Worm (Caenorhabditis elegans) whole organism, young adult: ENCODE measurements around the gene tag-180.

Experiments used
- B0019.2 ChIP-seq: fragments of 200-800 bp; sonication (Bioruptor generic); conservative IDR thresholded peaks from 2 replicates; pipeline ENCODE4 v1.3.6; 2022; ENCODE audit warnings: missing genetic modification reagents, missing genetic modification characterization, missing compliant biosample characterization
- B0336.3 ChIP-seq: fragments of 200-800 bp; sonication (Bioruptor generic); IDR thresholded peaks from 2 replicates; pipeline ENCODE4 v1.3.6; 2022; ENCODE audit warnings: missing genetic modification characterization, missing compliant biosample characterization
- D2030.7 ChIP-seq: fragments of 200-800 bp; sonication (Bioruptor generic); IDR thresholded peaks from 2 replicates; pipeline ENCODE4 v1.3.6; 2022; ENCODE audit warnings: missing genetic modification reagents, missing genetic modification characterization, missing compliant biosample characterization
- F23B12.7 ChIP-seq: sonication (generic microtip); optimal IDR thresholded peaks from 2 replicates; lab custom pipeline; 2017; ENCODE audit warnings: missing genetic modification characterization, mild to moderate bottlenecking, missing compliant biosample characterization, antibody characterized with exemption, moderate library complexity; ENCODE audit not compliant: insufficient read depth
- F37B4.10 ChIP-seq: fragments of 200-800 bp; sonication (Bioruptor generic); IDR thresholded peaks from 2 replicates; pipeline ENCODE4 v1.3.6; 2022; ENCODE audit warnings: missing genetic modification characterization, missing compliant biosample characterization
- F55B11.4 ChIP-seq: sonication (generic microtip); optimal IDR thresholded peaks from 2 replicates; lab custom pipeline; 2016; ENCODE audit warnings: missing compliant biosample characterization, missing genetic modification characterization, borderline replicate concordance; ENCODE audit not compliant: insufficient read depth
- Y53F4B.3 ChIP-seq: fragments of 200-800 bp; sonication (Bioruptor generic); IDR thresholded peaks from 2 replicates; pipeline ENCODE4 v1.3.6; 2022; ENCODE audit warnings: missing genetic modification reagents, missing genetic modification characterization, missing compliant biosample characterization
- Y53G8AR.9 ChIP-seq: fragments of 200-800 bp; sonication (Bioruptor generic); conservative IDR thresholded peaks from 2 replicates; pipeline ENCODE4 v1.3.6; 2022; ENCODE audit warnings: missing genetic modification reagents, missing genetic modification characterization, missing compliant biosample characterization
- Y67H2A.10 ChIP-seq: fragments of 200-800 bp; sonication (Bioruptor generic); conservative IDR thresholded peaks from 2 replicates; pipeline ENCODE4 v1.3.6; 2022; ENCODE audit warnings: missing genetic modification reagents, missing genetic modification characterization, missing compliant biosample characterization
- ama-1 ChIP-seq, 3 experiments: fragments of 150-350 bp in 1 of 3; sonication (generic microtip) in 2 of 3; optimal IDR thresholded peaks; 2 replicates each; lab custom pipeline; 2014 to 2018; ENCODE audit warnings: missing biosample characterization in 2 of 3, missing genetic modification characterization in 2 of 3, missing genetic modification reagents in 2 of 3
- aptf-3 ChIP-seq: fragments of 200-800 bp; sonication (Bioruptor generic); IDR thresholded peaks from 2 replicates; pipeline ENCODE4 v1.3.6; 2022; ENCODE audit warnings: missing genetic modification characterization, missing compliant biosample characterization
- attf-3 ChIP-seq: fragments of 200-800 bp; sonication (Bioruptor generic); conservative IDR thresholded peaks from 2 replicates; pipeline ENCODE4 v1.3.6; 2022; ENCODE audit warnings: missing genetic modification reagents, missing genetic modification characterization, missing compliant biosample characterization
- attf-5 ChIP-seq: fragments of 200-800 bp; sonication (Bioruptor generic); optimal IDR thresholded peaks from 2 replicates; lab custom pipeline; 2018; ENCODE audit warnings: mild to moderate bottlenecking, missing genetic modification characterization, missing compliant biosample characterization
- ccch-3 ChIP-seq: fragments of 200-800 bp; sonication (Bioruptor generic); optimal IDR thresholded peaks from 2 replicates; lab custom pipeline; 2018; ENCODE audit warnings: mild to moderate bottlenecking, missing genetic modification characterization, missing compliant biosample characterization
- cebp-1 ChIP-seq, 2 experiments: fragments of 200-800 bp in 1 of 2; sonication (Bioruptor generic) in 1 of 2; sonication (generic microtip) in 1 of 2; IDR thresholded peaks in 1 of 2; optimal IDR thresholded peaks in 1 of 2; 2 replicates each; pipeline versions ENCODE4 v1.3.6 to Lab custom; 2017 to 2022; ENCODE audit warnings: missing compliant biosample characterization in 2 of 2, missing genetic modification characterization in 2 of 2, mild to moderate bottlenecking in 1 of 2, missing genetic modification reagents in 1 of 2, moderate library complexity in 1 of 2
- cebp-2 ChIP-seq: fragments of 200-800 bp; sonication (Bioruptor generic); IDR thresholded peaks from 2 replicates; pipeline ENCODE4 v1.3.6; 2022; ENCODE audit warnings: missing genetic modification characterization, missing compliant biosample characterization
- ceh-27 ChIP-seq: fragments of 200-800 bp; sonication (Bioruptor generic); optimal IDR thresholded peaks from 2 replicates; lab custom pipeline; 2018; ENCODE audit warnings: mild to moderate bottlenecking, missing genetic modification characterization, moderate library complexity, missing compliant biosample characterization
- ceh-40 ChIP-seq: fragments of 200-800 bp; sonication (Bioruptor generic); IDR thresholded peaks from 2 replicates; pipeline ENCODE4 v1.3.6; 2022; ENCODE audit warnings: missing genetic modification characterization, missing compliant biosample characterization
- ceh-91 ChIP-seq: fragments of 200-800 bp; sonication (Bioruptor generic); IDR thresholded peaks from 2 replicates; pipeline ENCODE4 v1.3.6; 2022; ENCODE audit warnings: missing genetic modification reagents, missing genetic modification characterization, missing compliant biosample characterization
- die-1 ChIP-seq: sonication (generic microtip); optimal IDR thresholded peaks from 2 replicates; lab custom pipeline; 2016; ENCODE audit warnings: missing genotype, mild to moderate bottlenecking, missing genetic modification characterization, missing compliant biosample characterization
- ekl-4 ChIP-seq: fragments of 200-800 bp; sonication (Bioruptor generic); IDR thresholded peaks from 2 replicates; pipeline ENCODE4 v1.3.6; 2022; ENCODE audit warnings: missing genetic modification reagents, missing genetic modification characterization, missing compliant biosample characterization
- hmg-1.2 ChIP-seq: fragments of 200-800 bp; sonication (Bioruptor generic); IDR thresholded peaks from 2 replicates; pipeline ENCODE4 v1.3.6; 2022; ENCODE audit warnings: missing genetic modification reagents, missing genetic modification characterization, missing compliant biosample characterization
- hmg-20 ChIP-seq: fragments of 200-800 bp; sonication (Bioruptor generic); IDR thresholded peaks from 2 replicates; pipeline ENCODE4 v1.3.6; 2022; ENCODE audit warnings: missing genetic modification reagents, missing genetic modification characterization, missing compliant biosample characterization
- hrde-1 ChIP-seq: sonication (generic microtip); optimal IDR thresholded peaks from 2 replicates; lab custom pipeline; 2016; ENCODE audit warnings: missing genetic modification characterization, mild to moderate bottlenecking, missing compliant biosample characterization, moderate library complexity, missing genotype, missing genetic modification reagents, borderline replicate concordance
- hsf-1 ChIP-seq: fragments of 200-800 bp; sonication (Bioruptor generic); IDR thresholded peaks from 2 replicates; pipeline ENCODE4 v1.3.6; 2022; ENCODE audit warnings: missing genetic modification reagents, missing genetic modification characterization, missing compliant biosample characterization
- lin-35 ChIP-seq, 3 experiments: fragments of 150-350 bp in 2 of 3; sonication (generic microtip) in 1 of 3; optimal IDR thresholded peaks; 2 replicates each; lab custom pipeline; 2014 to 2018; ENCODE audit warnings: missing biosample characterization in 3 of 3, missing genetic modification characterization in 3 of 3, missing genetic modification reagents in 3 of 3
- lin-54 ChIP-seq: fragments of 200-800 bp; sonication (Bioruptor generic); optimal IDR thresholded peaks from 2 replicates; lab custom pipeline; 2018; ENCODE audit warnings: mild to moderate bottlenecking, missing genetic modification characterization, missing compliant biosample characterization
- lir-1 ChIP-seq: fragments of 200-800 bp; sonication (Bioruptor generic); conservative IDR thresholded peaks from 2 replicates; pipeline ENCODE4 v1.3.6; 2022; ENCODE audit warnings: missing genetic modification reagents, missing genetic modification characterization, missing compliant biosample characterization
- lsl-1 ChIP-seq: fragments of 200-800 bp; sonication (Bioruptor generic); optimal IDR thresholded peaks from 2 replicates; lab custom pipeline; 2018; ENCODE audit warnings: mild to moderate bottlenecking, missing genetic modification characterization, moderate library complexity, missing compliant biosample characterization
- madf-3 ChIP-seq: fragments of 200-800 bp; sonication (Bioruptor generic); IDR thresholded peaks from 2 replicates; pipeline ENCODE4 v1.3.6; 2022; ENCODE audit warnings: missing genetic modification reagents, missing genetic modification characterization, missing compliant biosample characterization
- madf-8 ChIP-seq: fragments of 200-800 bp; sonication (Bioruptor generic); conservative IDR thresholded peaks from 2 replicates; pipeline ENCODE4 v1.3.6; 2022; ENCODE audit warnings: missing genetic modification reagents, missing genetic modification characterization, missing compliant biosample characterization
- mel-28 ChIP-seq: sonication (generic microtip); optimal IDR thresholded peaks from 2 replicates; lab custom pipeline; 2016; ENCODE audit warnings: borderline replicate concordance, mild to moderate bottlenecking, missing genetic modification characterization, missing compliant biosample characterization
- nfya-1 ChIP-seq: sonication (generic microtip); optimal IDR thresholded peaks from 2 replicates; lab custom pipeline; 2017; ENCODE audit warnings: antibody characterized with exemption, missing compliant biosample characterization, missing genetic modification characterization, borderline replicate concordance; ENCODE audit not compliant: insufficient read depth
- pbrm-1 ChIP-seq: fragments of 200-800 bp; sonication (Bioruptor generic); IDR thresholded peaks from 2 replicates; pipeline ENCODE4 v1.3.6; 2022; ENCODE audit warnings: missing genetic modification reagents, missing genetic modification characterization, missing compliant biosample characterization
- rcor-1 ChIP-seq: fragments of 200-800 bp; sonication (Bioruptor generic); IDR thresholded peaks from 2 replicates; pipeline ENCODE4 v1.3.6; 2022; ENCODE audit warnings: missing genetic modification reagents, missing genetic modification characterization, missing compliant biosample characterization
- repo-1 ChIP-seq: sonication (generic microtip); optimal IDR thresholded peaks from 2 replicates; lab custom pipeline; 2017; ENCODE audit warnings: mild to moderate bottlenecking, missing genetic modification characterization, missing compliant biosample characterization
- snpc-1.3 ChIP-seq: sonication (generic microtip); optimal IDR thresholded peaks from 2 replicates; lab custom pipeline; 2017; ENCODE audit warnings: missing genetic modification characterization, mild to moderate bottlenecking, missing compliant biosample characterization, antibody characterized with exemption, moderate library complexity, missing genotype, missing genetic modification reagents; ENCODE audit not compliant: insufficient read depth
- snpc-4 ChIP-seq, 5 experiments: fragments of 150-350 bp in 1 of 5; sonication (generic microtip) in 4 of 5; optimal IDR thresholded peaks; 2 replicates each; lab custom pipeline; 2014 to 2018; ENCODE audit warnings: missing genetic modification characterization in 5 of 5, missing biosample characterization in 3 of 5, antibody characterized with exemption in 2 of 5, mild to moderate bottlenecking in 2 of 5, missing compliant biosample characterization in 2 of 5, missing genotype in 2 of 5, moderate library complexity in 2 of 5, missing genetic modification reagents in 1 of 5
- sptf-2 ChIP-seq: fragments of 200-800 bp; sonication (Bioruptor generic); optimal IDR thresholded peaks from 2 replicates; lab custom pipeline; 2018; ENCODE audit warnings: mild to moderate bottlenecking, missing genetic modification characterization, missing compliant biosample characterization
- tbp1 ChIP-seq: fragments of 200-800 bp; sonication (Bioruptor generic); optimal IDR thresholded peaks from 2 replicates; lab custom pipeline; 2018; ENCODE audit warnings: mild to moderate bottlenecking, missing genetic modification characterization, missing compliant biosample characterization
- tlf-1 ChIP-seq: fragments of 200-800 bp; sonication (Bioruptor generic); optimal IDR thresholded peaks from 2 replicates; lab custom pipeline; 2018; ENCODE audit warnings: mild to moderate bottlenecking, missing genetic modification characterization, missing compliant biosample characterization
- zfh-2 ChIP-seq: fragments of 200-800 bp; sonication (Bioruptor generic); conservative IDR thresholded peaks from 2 replicates; pipeline ENCODE4 v1.3.6; 2022; ENCODE audit warnings: missing genetic modification reagents, missing genetic modification characterization, missing compliant biosample characterization
- ztf-18 ChIP-seq: sonication (generic microtip); optimal IDR thresholded peaks from 2 replicates; lab custom pipeline; 2016; ENCODE audit warnings: missing genotype, mild to moderate bottlenecking, missing genetic modification characterization, missing compliant biosample characterization
- ztf-26 ChIP-seq: sonication (generic microtip); optimal IDR thresholded peaks from 2 replicates; lab custom pipeline; 2017; ENCODE audit warnings: missing genetic modification characterization, missing compliant biosample characterization
- ztf-28 ChIP-seq: fragments of 200-800 bp; sonication (Bioruptor generic); IDR thresholded peaks from 2 replicates; pipeline ENCODE4 v1.3.6; 2022; ENCODE audit warnings: missing genetic modification reagents, missing genetic modification characterization, missing compliant biosample characterization

tag-180 gene

ce11 chrII:11297217-11297738 lies 32.0 kb downstream of the tag-180 start, which contains the start of gene saps-1:
Gene saps-1, plus strand, starts transcription at chrII:11297688.
- TF ChIP-seq attf-3 (GFP tag; lab: Robert Waterston, UW), result no peak
- TF ChIP-seq D2030.7 (GFP tag; lab: Robert Waterston, UW), result peak; percentile 80
- TF ChIP-seq ceh-27 (GFP tag; lab: Kevin White, UChicago), result peak; percentile 8
- no peak for TF ChIP-seq ama-1 (optimal IDR thresholded peaks at IDR 0.05; lab: Kevin White, UChicago)
- no peak for TF ChIP-seq ama-1 (GFP tag; optimal IDR thresholded peaks at IDR 0.05; lab: Kevin White, UChicago)
- no peak for TF ChIP-seq F23B12.7
- no peak for TF ChIP-seq snpc-4 (GFP tag; optimal IDR thresholded peaks at IDR 0.05; lab: Kevin White, UChicago)
- peak in 2 of 4 experiments; percentile 12 to 44 for TF ChIP-seq snpc-4 (tag; optimal IDR thresholded peaks at IDR 0.05; lab: Kevin White, UChicago)
- TF ChIP-seq F55B11.4 (tag; lab: Kevin White, UChicago), result no peak
- no peak for TF ChIP-seq aptf-3
- peak; percentile 60 for TF ChIP-seq attf-5 (GFP tag; lab: Kevin White, UChicago)
- TF ChIP-seq ceh-40 (GFP tag; lab: Robert Waterston, UW), result no peak
- TF ChIP-seq pbrm-1 (GFP tag; lab: Robert Waterston, UW), result peak; percentile 58; the same call in 1 of the 2 replicates
- no peak for TF ChIP-seq sptf-2 (GFP tag; lab: Kevin White, UChicago)
- no peak for TF ChIP-seq die-1 (tag; lab: Kevin White, UChicago)
- no peak for TF ChIP-seq lir-1 (GFP tag; lab: Robert Waterston, UW)
- TF ChIP-seq hrde-1 (tag; lab: Kevin White, UChicago), result peak; percentile 1
- TF ChIP-seq snpc-1.3, result peak; percentile 45
- TF ChIP-seq tbp1, result peak; percentile 56
- peak; percentile 95 for TF ChIP-seq madf-8 (GFP tag; lab: Robert Waterston, UW)
- TF ChIP-seq tlf-1 (GFP tag; lab: Kevin White, UChicago), result peak; percentile 22
- no peak for TF ChIP-seq zfh-2 (GFP tag; lab: Robert Waterston, UW)
- no peak for TF ChIP-seq F37B4.10 (GFP tag; lab: Robert Waterston, UW)
- TF ChIP-seq mel-28 (tag; lab: Kevin White, UChicago), result no peak
- TF ChIP-seq hsf-1 (GFP tag; lab: Robert Waterston, UW), result no peak
- TF ChIP-seq lin-35 (GFP tag; optimal IDR thresholded peaks at IDR 0.05; lab: Kevin White, UChicago), result peak in 1 of 3 experiments; percentile 21
- TF ChIP-seq lin-54 (GFP tag; lab: Kevin White, UChicago), result peak; percentile 68
- TF ChIP-seq hmg-1.2 (GFP tag; lab: Robert Waterston, UW), result peak; percentile 39; the same call in 1 of the 2 replicates
- 0 out of 2 replicates have a peak, but pooled peaks have one; percentile 40 for TF ChIP-seq B0336.3 (GFP tag; lab: Robert Waterston, UW)
- 0 out of 2 replicates have a peak, but pooled peaks have one; percentile 12 for TF ChIP-seq B0019.2 (GFP tag; lab: Robert Waterston, UW)
- TF ChIP-seq nfya-1, result no peak
- TF ChIP-seq Y53G8AR.9, result no peak
- TF ChIP-seq ceh-91 (GFP tag; lab: Robert Waterston, UW), result peak; percentile 84
- TF ChIP-seq ztf-28 (GFP tag; lab: Robert Waterston, UW), result no peak
- TF ChIP-seq ztf-18, result peak; percentile 27
- TF ChIP-seq ztf-26, result no peak
- TF ChIP-seq Y53F4B.3 (GFP tag; lab: Robert Waterston, UW), result no peak
- no peak for TF ChIP-seq repo-1 (tag; lab: Kevin White, UChicago)
- TF ChIP-seq ccch-3, result no peak
- no peak; the same call in 1 of the 2 replicates for TF ChIP-seq ekl-4 (GFP tag; lab: Robert Waterston, UW)
- TF ChIP-seq cebp-1 (GFP tag; IDR thresholded peaks at IDR 0.05; lab: Robert Waterston, UW), result peak; percentile 55; the same call in 1 of the 2 replicates
- TF ChIP-seq cebp-1 (tag; optimal IDR thresholded peaks at IDR 0.05; lab: Kevin White, UChicago), result peak; percentile 87
- no peak for TF ChIP-seq Y67H2A.10
- no peak for TF ChIP-seq hmg-20
- no peak for TF ChIP-seq cebp-2 (GFP tag; lab: Robert Waterston, UW)
- peak; percentile 53; the same call in 1 of the 2 replicates for TF ChIP-seq rcor-1
- 0 out of 2 replicates have a peak, but pooled peaks have one; percentile 35 for TF ChIP-seq madf-3
- TF ChIP-seq lsl-1 (GFP tag; lab: Kevin White, UChicago), result peak; percentile 95
